Fruit fly (Drosophila melanogaster) whole organism, embryonic: ENCODE measurements around the gene term.
A peak's percentile ranks its signal among the peaks of the same experiment; 100 is the strongest.

Source experiments
- Asciz ChIP-seq: fragments of 200-800 bp; sonication (Bioruptor generic); optimal IDR thresholded peaks from 2 replicates; lab custom pipeline; 2017; ENCODE audit warnings: missing biosample characterization, mild to moderate bottlenecking, missing genetic modification characterization, missing genetic modification reagents
- Awh ChIP-seq: fragments of 200-800 bp; sonication (Bioruptor generic); IDR thresholded peaks from 2 replicates; pipeline ENCODE4, ENCODE4 v1.3.6; 2022; ENCODE audit warnings: missing biosample characterization, missing genetic modification characterization
- Bteb2 ChIP-seq: fragments of 200-800 bp; sonication (Bioruptor generic); optimal IDR thresholded peaks from 2 replicates; lab custom pipeline; 2016; ENCODE audit warnings: missing biosample characterization, missing genetic modification characterization
- CG10274 ChIP-seq: fragments of 200-800 bp; sonication (Bioruptor generic); optimal IDR thresholded peaks from 3 replicates; lab custom pipeline; 2017; ENCODE audit warnings: missing biosample characterization, mild to moderate bottlenecking, missing genetic modification characterization
- CG10321 ChIP-seq: fragments of 200-800 bp; sonication (Bioruptor generic); IDR thresholded peaks from 2 replicates; pipeline ENCODE4 v1.3.6; 2022; ENCODE audit warnings: missing biosample characterization, missing genetic modification characterization
- CG11456 ChIP-seq: fragments of 200-800 bp; sonication (Bioruptor generic); IDR thresholded peaks from 3 replicates; pipeline ENCODE4 v1.3.6; 2022; ENCODE audit warnings: missing biosample characterization, missing genetic modification characterization
- CG11504 ChIP-seq: fragments of 200-800 bp; sonication (Bioruptor generic); optimal IDR thresholded peaks from 3 replicates; lab custom pipeline; 2019; ENCODE audit warnings: missing biosample characterization, mild to moderate bottlenecking, missing genetic modification characterization, moderate library complexity
- CG11695 ChIP-seq: fragments of 200-800 bp; sonication (Bioruptor generic); IDR thresholded peaks from 3 replicates; pipeline ENCODE4 v1.3.6; 2022; ENCODE audit warnings: missing biosample characterization, missing genetic modification characterization
- CG12942 ChIP-seq: fragments of 200-800 bp; sonication (Bioruptor generic); optimal IDR thresholded peaks from 3 replicates; lab custom pipeline; 2016; ENCODE audit warnings: missing biosample characterization, missing genetic modification characterization
- CG13894 ChIP-seq: fragments of 200-800 bp; sonication (Bioruptor generic); optimal IDR thresholded peaks from 3 replicates; lab custom pipeline; 2018; ENCODE audit warnings: missing biosample characterization, mild to moderate bottlenecking, missing genetic modification characterization, moderate library complexity
- CG14667 ChIP-seq: fragments of 200-800 bp; sonication (Bioruptor generic); IDR thresholded peaks from 2 replicates; pipeline ENCODE4 v1.3.6; 2022; ENCODE audit warnings: missing biosample characterization, missing genetic modification characterization
- CG1529 ChIP-seq: fragments of 200-800 bp; sonication (Bioruptor generic); optimal IDR thresholded peaks from 3 replicates; lab custom pipeline; 2018; ENCODE audit warnings: missing biosample characterization, missing genetic modification characterization
- CG2875 ChIP-seq: fragments of 200-800 bp; sonication (Bioruptor generic); optimal IDR thresholded peaks from 2 replicates; lab custom pipeline; 2017; ENCODE audit warnings: missing biosample characterization, mild to moderate bottlenecking, missing genetic modification characterization, missing genetic modification reagents
- CG32772 ChIP-seq: fragments of 200-800 bp; sonication (Bioruptor generic); IDR thresholded peaks from 2 replicates; pipeline ENCODE4 v1.3.6; 2022; ENCODE audit warnings: missing biosample characterization, missing genetic modification characterization
- CG3838 ChIP-seq: fragments of 200-800 bp; sonication (Bioruptor generic); optimal IDR thresholded peaks from 3 replicates; lab custom pipeline; 2016; ENCODE audit warnings: missing biosample characterization, missing genetic modification characterization
- CG42726 ChIP-seq: fragments of 200-800 bp; sonication (Bioruptor generic); IDR thresholded peaks from 2 replicates; pipeline ENCODE4 v1.3.6; 2022; ENCODE audit warnings: missing biosample characterization, missing genetic modification characterization; ENCODE audit not compliant: partially characterized antibody
- CG43689 ChIP-seq: fragments of 200-800 bp; sonication (Bioruptor generic); IDR thresholded peaks from 2 replicates; pipeline ENCODE4 v1.3.6; 2022; ENCODE audit warnings: missing biosample characterization, missing genetic modification characterization
- CG8281 ChIP-seq: fragments of 200-800 bp; sonication (Bioruptor generic); optimal IDR thresholded peaks from 2 replicates; lab custom pipeline; 2018; ENCODE audit warnings: missing biosample characterization, mild to moderate bottlenecking, missing genetic modification characterization, moderate library complexity
- CG8924 ChIP-seq: fragments of 200-800 bp; optimal IDR thresholded peaks from 3 replicates; lab custom pipeline; 2019; ENCODE audit warnings: missing biosample characterization, mild to moderate bottlenecking, missing genetic modification characterization, moderate library complexity
- CG9215 ChIP-seq: fragments of 200-800 bp; sonication (Bioruptor generic); IDR thresholded peaks from 2 replicates; pipeline ENCODE4 v1.3.6; 2022; ENCODE audit warnings: missing biosample characterization, missing genetic modification characterization
- Chrac-16 ChIP-seq: fragments of 200-800 bp; sonication (Bioruptor generic); optimal IDR thresholded peaks from 3 replicates; lab custom pipeline; 2016; ENCODE audit warnings: missing biosample characterization, missing genetic modification characterization
- Ets65A ChIP-seq: fragments of 200-800 bp; sonication (Bioruptor generic); peaks from one replicate; lab custom pipeline; 2016; ENCODE audit warnings: missing biosample characterization, missing genetic modification characterization
- Ets97D ChIP-seq: fragments of 200-800 bp; sonication (Bioruptor generic); optimal IDR thresholded peaks from 3 replicates; lab custom pipeline; 2016; ENCODE audit warnings: missing biosample characterization, missing genetic modification characterization
- Gug ChIP-seq: fragments of 200-800 bp; sonication (Bioruptor generic); IDR thresholded peaks from 4 replicates; pipeline ENCODE4 v1.3.6; 2022; ENCODE audit warnings: missing biosample characterization, missing genetic modification characterization
- Hey ChIP-seq: fragments of 200-800 bp; sonication (Bioruptor generic); optimal IDR thresholded peaks from 3 replicates; lab custom pipeline; 2018; ENCODE audit warnings: missing biosample characterization, mild to moderate bottlenecking, missing genetic modification characterization
- MESR4 ChIP-seq: fragments of 200-800 bp; sonication (Bioruptor generic); optimal IDR thresholded peaks from 2 replicates; lab custom pipeline; 2018; ENCODE audit warnings: missing biosample characterization, mild to moderate bottlenecking, missing genetic modification characterization, moderate library complexity
- Mes4 ChIP-seq: fragments of 200-800 bp; sonication (Bioruptor generic); optimal IDR thresholded peaks from 2 replicates; lab custom pipeline; 2016; ENCODE audit warnings: missing biosample characterization, missing genetic modification characterization
- Opbp ChIP-seq: fragments of 200-800 bp; sonication (Bioruptor generic); IDR thresholded peaks from 3 replicates; pipeline ENCODE4 v1.3.6; 2022; ENCODE audit warnings: missing biosample characterization, missing genetic modification characterization; ENCODE audit not compliant: partially characterized antibody
- Sox102F ChIP-seq: fragments of 200-800 bp; sonication (Bioruptor generic); optimal IDR thresholded peaks from 2 replicates; lab custom pipeline; 2018; ENCODE audit warnings: missing biosample characterization, mild to moderate bottlenecking, missing genetic modification characterization, moderate library complexity
- Usf ChIP-seq: fragments of 200-800 bp; sonication (Bioruptor generic); optimal IDR thresholded peaks from 2 replicates; lab custom pipeline; 2017; ENCODE audit warnings: missing genotype, missing biosample characterization, missing genetic modification characterization
- YL-1 ChIP-seq: fragments of 200-800 bp; sonication (Bioruptor generic); optimal IDR thresholded peaks from 3 replicates; lab custom pipeline; 2017; ENCODE audit warnings: missing biosample characterization, mild to moderate bottlenecking, missing genetic modification characterization
- ap ChIP-seq: fragments of 200-800 bp; sonication (Bioruptor generic); IDR thresholded peaks from 2 replicates; pipeline ENCODE4 v1.3.6; 2022; ENCODE audit warnings: missing biosample characterization, missing genetic modification characterization
- corto ChIP-seq: fragments of 200-800 bp; sonication (Bioruptor generic); optimal IDR thresholded peaks from 2 replicates; lab custom pipeline; 2016; ENCODE audit warnings: missing biosample characterization, mild to moderate bottlenecking, missing genetic modification characterization, moderate library complexity
- crol ChIP-seq: fragments of 200-800 bp; sonication (Bioruptor generic); IDR thresholded peaks from 2 replicates; pipeline ENCODE4 v1.3.6; 2022; ENCODE audit warnings: missing biosample characterization, missing genetic modification characterization
- exex ChIP-seq: fragments of 200-800 bp; sonication (Bioruptor generic); optimal IDR thresholded peaks from 4 replicates; lab custom pipeline; 2018; ENCODE audit warnings: missing biosample characterization, mild to moderate bottlenecking, missing genetic modification characterization, moderate library complexity
- fd102C ChIP-seq: fragments of 200-800 bp; sonication (Bioruptor generic); optimal IDR thresholded peaks from 2 replicates; lab custom pipeline; 2018; ENCODE audit warnings: missing biosample characterization, mild to moderate bottlenecking, missing genetic modification characterization, moderate library complexity
- gem ChIP-seq: fragments of 200-800 bp; sonication (Bioruptor generic); optimal IDR thresholded peaks from 2 replicates; lab custom pipeline; 2019; ENCODE audit warnings: missing biosample characterization, mild to moderate bottlenecking, missing genetic modification characterization, moderate library complexity
- grn ChIP-seq: fragments of 200-800 bp; sonication (Bioruptor generic); optimal IDR thresholded peaks from 3 replicates; lab custom pipeline; 2017; ENCODE audit warnings: missing biosample characterization, missing genetic modification characterization
- her ChIP-seq: fragments of 200-800 bp; sonication (Bioruptor generic); optimal IDR thresholded peaks from 2 replicates; lab custom pipeline; 2016; ENCODE audit warnings: missing biosample characterization, missing genetic modification characterization
- hth ChIP-seq: fragments of >200 bp; optimal IDR thresholded peaks from 2 replicates; lab custom pipeline; 2017; ENCODE audit warnings: inconsistent platforms
- nerfin-2 ChIP-seq: fragments of 200-800 bp; sonication (Bioruptor generic); IDR thresholded peaks from 2 replicates; pipeline ENCODE4 v1.3.6; 2022; ENCODE audit warnings: missing biosample characterization, missing genetic modification characterization; ENCODE audit not compliant: partially characterized antibody
- pho ChIP-seq: fragments of 200-800 bp; sonication (Bioruptor generic); optimal IDR thresholded peaks from 2 replicates; lab custom pipeline; 2016; ENCODE audit warnings: missing biosample characterization, missing genetic modification characterization
- pzg ChIP-seq: fragments of 200-800 bp; sonication (Bioruptor generic); optimal IDR thresholded peaks from 3 replicates; lab custom pipeline; 2018; ENCODE audit warnings: missing biosample characterization, mild to moderate bottlenecking, missing genetic modification characterization, moderate library complexity
- scrt ChIP-seq: fragments of 200-800 bp; sonication (Bioruptor generic); optimal IDR thresholded peaks from 2 replicates; lab custom pipeline; 2018; ENCODE audit warnings: missing biosample characterization, mild to moderate bottlenecking, missing genetic modification characterization, moderate library complexity
- stc ChIP-seq: fragments of 200-800 bp; sonication (Bioruptor generic); IDR thresholded peaks from 2 replicates; pipeline ENCODE4 v1.3.6; 2022; ENCODE audit warnings: missing biosample characterization, missing genetic modification characterization
- sug ChIP-seq: fragments of 200-800 bp; optimal IDR thresholded peaks from 2 replicates; lab custom pipeline; 2019; ENCODE audit warnings: missing biosample characterization, mild to moderate bottlenecking, missing genetic modification characterization, moderate library complexity
- tap ChIP-seq: fragments of 200-800 bp; optimal IDR thresholded peaks from 3 replicates; lab custom pipeline; 2019; ENCODE audit warnings: missing biosample characterization, mild to moderate bottlenecking, missing genetic modification characterization, moderate library complexity

Gene term

dm6 chr3L:18638043-18638442 is 44.5 kb upstream of the term start (continued):
- TF ChIP-seq her, result no peak
- peak; percentile 1 for TF ChIP-seq grn (GFP tag; lab: Kevin White, UChicago)
- no peak for TF ChIP-seq CG11695 (GFP tag; lab: Robert Waterston, UW)
- no peak for TF ChIP-seq pho (GFP tag; lab: Kevin White, UChicago)
- no peak for TF ChIP-seq Usf (GFP tag; lab: Kevin White, UChicago)
- no peak for TF ChIP-seq MESR4 (GFP tag; lab: Kevin White, UChicago)
- TF ChIP-seq sug (tag; lab: Kevin White, UChicago), result peak; percentile 26
- TF ChIP-seq CG2875, result no peak
- no peak for TF ChIP-seq Gug (GFP tag; lab: Robert Waterston, UW)
- TF ChIP-seq CG1529 (GFP tag; lab: Kevin White, UChicago), result no peak

- TF ChIP-seq CG43689 (GFP tag; lab: Robert Waterston, UW) (0 out of 2 replicates have a peak, but pooled peaks have one; percentile 10), CG11504 (peak; percentile 52), scrt (GFP tag; lab: Kevin White, UChicago) (peak; percentile 56), corto (GFP tag; lab: Kevin White, UChicago) (no peak), pzg (no peak), CG13894 (tag; lab: Kevin White, UChicago) (peak; percentile 53), CG8924 (tag; lab: Kevin White, UChicago) (no peak), CG3838 (no peak)
Measured at dm6 chr3L:18637348-18637747, 43.8 kb upstream of the term start.

dm6 chr3L:18636782-18637181 is 43.2 kb upstream of the term start:
- TF ChIP-seq CG8281 (tag; lab: Kevin White, UChicago), result no peak
- TF ChIP-seq crol (GFP tag; lab: Robert Waterston, UW), result peak; percentile 91

- TF ChIP-seq CG12942 (GFP tag; lab: Kevin White, UChicago) (no peak), CG42726 (no peak), nerfin-2 (no peak), CG14667 (GFP tag; lab: Robert Waterston, UW) (no peak), Bteb2 (no peak), hth (lab: Kevin White, UChicago) (no peak), Asciz (no peak), gem (peak; percentile 30), CG10274 (no peak), Sox102F (GFP tag; lab: Kevin White, UChicago) (peak; percentile 16), Ets97D (GFP tag; lab: Kevin White, UChicago) (no peak), Ets65A (GFP tag; lab: Kevin White, UChicago) (no peak), Awh (no peak), fd102C (GFP tag; lab: Kevin White, UChicago) (no peak), CG11695 (GFP tag; lab: Robert Waterston, UW) (no peak), ap (GFP tag; lab: Robert Waterston, UW) (no peak), CG11456 (GFP tag; lab: Robert Waterston, UW) (no peak), Mes4 (GFP tag; lab: Kevin White, UChicago) (no peak), YL-1 (GFP tag; lab: Kevin White, UChicago) (no peak), CG10321 (no peak), CG9215 (GFP tag; lab: Robert Waterston, UW) (no peak), stc (GFP tag; lab: Robert Waterston, UW) (no peak), Hey (tag; lab: Kevin White, UChicago) (no peak), tap (no peak), Opbp (GFP tag; lab: Robert Waterston, UW) (no peak), exex (peak; percentile 86), CG32772 (no peak), Chrac-16 (GFP tag; lab: Kevin White, UChicago) (no peak)
Measured at dm6 chr3L:18634792-18635471, 41.4 kb upstream of the term start.
